Worm (Caenorhabditis elegans): ENCODE results near the gene rbmx-2.

rbmx-2 gene

DNA sequence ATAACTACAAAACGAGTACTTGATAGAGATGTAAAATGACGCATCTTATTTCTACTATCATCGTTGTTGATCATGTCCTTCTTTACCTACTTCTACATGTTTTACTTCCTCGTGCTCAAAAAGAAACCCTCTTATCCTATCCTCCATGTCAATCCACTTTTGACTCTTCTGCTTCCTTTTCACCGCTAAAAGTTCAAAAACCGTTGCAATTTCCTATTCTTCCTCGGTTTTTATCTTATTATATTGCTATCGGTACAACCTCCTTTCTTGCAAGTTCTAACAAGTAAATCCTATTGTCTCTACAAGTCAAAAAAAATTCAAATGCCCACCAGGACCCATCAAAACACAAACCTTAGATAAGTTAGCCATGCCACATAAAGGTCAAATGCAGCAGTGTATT lies 10.5 kb upstream of the rbmx-2 start:
- TF ChIP-seq fkh-10 (GFP tag; optimal IDR thresholded peaks at IDR 0.05) (peak; percentile 71), nhr-237 (tag; optimal IDR thresholded peaks at IDR 0.05) (no peak)

DNA sequence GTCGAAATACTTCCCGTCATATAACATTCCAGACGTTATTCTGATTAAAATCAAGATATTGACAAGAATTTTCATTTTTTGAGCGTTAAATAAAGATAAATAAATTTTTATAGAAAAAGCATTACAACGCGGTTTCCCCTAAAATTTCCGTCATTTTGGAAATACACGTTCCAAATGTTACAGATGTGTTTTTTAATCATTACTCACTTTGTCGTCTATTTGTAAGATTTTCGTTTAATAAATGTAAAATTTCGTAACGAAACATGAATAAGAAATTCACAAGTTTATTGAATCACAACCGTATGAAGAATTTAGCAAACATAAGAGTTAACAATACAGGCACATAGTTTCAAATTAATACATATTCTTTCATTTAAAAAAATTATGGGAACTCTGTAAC lies 6.2 kb upstream of the rbmx-2 start, which contains the start of gene C30B5.17:
TSS of gene C30B5.17 (minus strand) at position 101 of the 400 bp plus-strand sequence.
- no peak for TF ChIP-seq lin-39 (tag; optimal IDR thresholded peaks at IDR 0.05)
- TF ChIP-seq nhr-67 (tag; optimal IDR thresholded peaks at IDR 0.05): no peak
- no peak for TF ChIP-seq pqm-1 (tag; optimal IDR thresholded peaks at IDR 0.05)
- TF ChIP-seq eor-1 (tag; optimal IDR thresholded peaks at IDR 0.05): no peak
- no peak for TF ChIP-seq nhr-43 (tag; optimal IDR thresholded peaks at IDR 0.05; ENCODE audit: poor library complexity, severe bottlenecking)
- no peak for TF ChIP-seq elt-1 (tag; optimal IDR thresholded peaks at IDR 0.05)
- TF ChIP-seq pha-4 (tag; optimal IDR thresholded peaks at IDR 0.05): no peak

DNA sequence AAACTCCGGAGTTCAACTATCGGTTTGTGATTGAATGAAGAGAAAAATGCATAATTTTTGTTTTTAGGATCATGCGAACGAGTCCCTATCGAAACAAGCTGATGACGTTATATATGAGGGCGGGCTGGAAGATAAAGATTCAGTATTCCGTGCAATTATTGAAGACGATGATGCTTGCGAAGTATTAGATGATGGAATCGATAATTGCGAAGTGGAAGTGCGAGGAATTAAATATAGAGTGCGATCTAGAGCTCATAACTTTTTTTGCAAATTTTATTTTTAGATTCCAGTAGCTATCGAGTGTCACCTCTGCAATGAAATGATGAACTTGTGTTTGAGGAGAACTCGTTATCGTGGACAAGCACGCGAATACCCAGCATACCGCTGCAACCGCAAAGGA lies 2.3 kb upstream of the rbmx-2 start:
- no peak for TF ChIP-seq ceh-9 (tag; optimal IDR thresholded peaks at IDR 0.05)

DNA sequence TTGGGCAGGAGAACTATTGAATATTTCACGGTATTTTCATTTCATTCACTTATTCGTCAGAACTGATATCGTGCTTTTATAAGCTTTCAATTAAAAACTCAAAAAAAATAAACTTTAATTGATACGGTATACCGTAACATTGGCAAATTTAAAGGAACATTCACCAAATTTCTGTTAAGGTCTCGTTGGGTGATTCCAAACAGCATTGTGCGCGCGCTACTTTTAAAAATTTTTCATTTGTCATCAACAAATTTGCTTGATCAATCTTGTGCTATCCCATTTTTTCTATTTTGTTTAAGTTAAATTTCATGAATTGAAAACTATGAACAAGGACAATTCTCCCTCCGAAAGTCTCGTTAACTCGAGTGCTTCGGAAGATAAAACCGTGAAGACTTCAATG lies 1.7 kb upstream of the rbmx-2 start, which contains the start of gene szy-4:
TSS of gene szy-4 (plus strand) at position 229 of the 400 bp plus-strand sequence.
- no peak for TF ChIP-seq nhr-28 (tag; optimal IDR thresholded peaks at IDR 0.05)
- no peak for TF ChIP-seq egl-5 (tag; optimal IDR thresholded peaks at IDR 0.05)
- TF ChIP-seq R02D3.7 (tag; optimal IDR thresholded peaks at IDR 0.05): no peak
- no peak for TF ChIP-seq lin-39 (tag; optimal IDR thresholded peaks at IDR 0.05)
- TF ChIP-seq aly-2 (tag; optimal IDR thresholded peaks at IDR 0.05): no peak
- no peak for TF ChIP-seq mdl-1 (tag; optimal IDR thresholded peaks at IDR 0.05)
- no peak for TF ChIP-seq ZK546.5 (tag; optimal IDR thresholded peaks at IDR 0.05)
- no peak for TF ChIP-seq lsy-12 (tag; optimal IDR thresholded peaks at IDR 0.05)
- TF ChIP-seq elt-3 (tag; optimal IDR thresholded peaks at IDR 0.05): no peak
- no peak for TF ChIP-seq tbx-2 (tag; optimal IDR thresholded peaks at IDR 0.05)
- TF ChIP-seq ceh-9 (tag; optimal IDR thresholded peaks at IDR 0.05): no peak
- TF ChIP-seq mml-1 (tag; optimal IDR thresholded peaks at IDR 0.05): no peak
- TF ChIP-seq nhr-11 (tag; optimal IDR thresholded peaks at IDR 0.05): no peak
- TF ChIP-seq ceh-16 (tag; optimal IDR thresholded peaks at IDR 0.05): no peak

DNA sequence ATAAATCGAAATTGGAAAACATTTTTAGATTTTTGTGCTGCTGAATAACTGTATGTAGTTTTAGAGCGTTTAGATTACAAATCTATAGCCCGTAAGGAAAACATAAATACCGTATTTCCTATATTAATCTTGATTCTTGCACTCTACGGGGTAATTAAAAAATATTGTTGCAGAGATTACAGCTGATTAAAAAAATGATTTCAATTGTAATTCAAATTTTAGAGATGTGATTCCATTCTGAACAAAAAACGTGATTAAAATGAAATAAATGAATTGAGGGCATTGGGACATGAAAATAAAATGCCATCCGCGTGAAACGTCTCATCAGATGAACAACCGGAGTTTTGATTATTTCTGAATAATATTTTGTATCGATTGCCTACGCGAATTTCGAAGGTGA lies 4.3 kb downstream of the rbmx-2 start, which contains the start of gene cpb-2:
TSS of gene cpb-2 (plus strand) at position 301 of the 400 bp plus-strand sequence.
- no peak for TF ChIP-seq ceh-82 (tag; optimal IDR thresholded peaks at IDR 0.05)
- no peak for TF ChIP-seq fkh-10 (GFP tag; optimal IDR thresholded peaks at IDR 0.05)
- TF ChIP-seq elt-3 (tag; optimal IDR thresholded peaks at IDR 0.05): no peak
- no peak for TF ChIP-seq pha-4 (tag; optimal IDR thresholded peaks at IDR 0.05)
- no peak for TF ChIP-seq aly-2 (tag; optimal IDR thresholded peaks at IDR 0.05)
- TF ChIP-seq ZK546.5 (tag; optimal IDR thresholded peaks at IDR 0.05): no peak
- TF ChIP-seq nhr-76 (tag; optimal IDR thresholded peaks at IDR 0.05): no peak
- no peak for TF ChIP-seq snpc-4 (tag; optimal IDR thresholded peaks at IDR 0.05)

DNA sequence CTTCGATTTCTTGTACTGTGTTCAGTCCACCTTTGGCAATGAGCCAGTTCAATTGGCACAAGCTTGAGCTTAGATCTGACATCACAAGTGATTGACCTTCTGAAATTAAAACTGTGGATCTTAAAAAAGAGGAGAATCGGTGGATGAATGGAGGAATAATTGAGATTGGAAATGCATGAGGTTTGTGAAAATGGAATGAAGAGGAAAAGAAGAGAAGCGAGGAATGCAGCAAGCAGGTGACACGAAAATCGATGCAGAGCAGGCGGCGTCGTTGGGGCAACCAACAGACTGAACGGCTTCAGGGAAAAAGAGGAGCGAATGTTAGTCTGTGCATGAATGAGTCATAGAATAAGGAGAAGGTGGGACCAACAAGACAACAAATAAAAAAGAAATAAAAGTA lies 5.5 kb downstream of the rbmx-2 start, which contains the start of gene fkh-8:
TSS of gene fkh-8 (minus strand) at position 101 of the 400 bp plus-strand sequence.
- no peak for TF ChIP-seq R02D3.7 (tag; optimal IDR thresholded peaks at IDR 0.05)
- no peak for TF ChIP-seq ceh-9 (tag; optimal IDR thresholded peaks at IDR 0.05)

DNA sequence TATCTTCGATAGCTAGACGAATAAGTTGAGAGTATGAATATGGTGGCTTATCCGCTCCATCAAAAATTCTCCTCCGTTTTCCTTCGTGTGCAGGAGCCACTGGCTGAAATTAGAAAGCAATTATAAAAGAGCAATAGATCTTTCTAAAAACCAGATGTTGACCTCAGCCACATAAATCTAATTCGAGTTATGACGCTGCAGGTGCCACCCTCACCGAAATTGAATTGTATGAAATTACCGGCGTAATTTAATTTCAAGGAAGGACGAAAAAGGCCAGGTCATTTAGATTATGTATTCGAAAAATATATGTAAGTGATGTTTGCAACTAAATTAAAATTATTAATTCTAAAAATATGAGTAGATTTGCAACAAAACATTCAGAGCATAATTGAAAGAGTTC lies 6.0 kb downstream of the rbmx-2 start:
- no peak for TF ChIP-seq lin-39 (tag; optimal IDR thresholded peaks at IDR 0.05)
- TF ChIP-seq nhr-237 (tag; optimal IDR thresholded peaks at IDR 0.05): no peak
- TF ChIP-seq egl-27 (tag; optimal IDR thresholded peaks at IDR 0.05): no peak
- no peak for TF ChIP-seq hmg-11 (tag; optimal IDR thresholded peaks at IDR 0.05)
- TF ChIP-seq nhr-11 (tag; optimal IDR thresholded peaks at IDR 0.05): no peak
- TF ChIP-seq zag-1 (tag; optimal IDR thresholded peaks at IDR 0.05): no peak
- TF ChIP-seq sea-2 (GFP tag; optimal IDR thresholded peaks at IDR 0.05): no peak
- no peak for TF ChIP-seq ztf-11 (tag; optimal IDR thresholded peaks at IDR 0.05)
- TF ChIP-seq nhr-25 (tag; optimal IDR thresholded peaks at IDR 0.05): no peak
- TF ChIP-seq elt-2 (tag; optimal IDR thresholded peaks at IDR 0.05): no peak
- no peak for TF ChIP-seq nhr-23 (tag; optimal IDR thresholded peaks at IDR 0.05)
- no peak for TF ChIP-seq pha-4 (tag; optimal IDR thresholded peaks at IDR 0.05)
- TF ChIP-seq ZK546.5 (tag; optimal IDR thresholded peaks at IDR 0.05): no peak
- no peak for TF ChIP-seq ceh-9 (tag; optimal IDR thresholded peaks at IDR 0.05)
- TF ChIP-seq ceh-16 (tag; optimal IDR thresholded peaks at IDR 0.05): no peak

Measured in whole organism, L3 larva.